Fruit fly (Drosophila melanogaster): ENCODE results near the gene Zaf1.

Zaf1 gene

DNA sequence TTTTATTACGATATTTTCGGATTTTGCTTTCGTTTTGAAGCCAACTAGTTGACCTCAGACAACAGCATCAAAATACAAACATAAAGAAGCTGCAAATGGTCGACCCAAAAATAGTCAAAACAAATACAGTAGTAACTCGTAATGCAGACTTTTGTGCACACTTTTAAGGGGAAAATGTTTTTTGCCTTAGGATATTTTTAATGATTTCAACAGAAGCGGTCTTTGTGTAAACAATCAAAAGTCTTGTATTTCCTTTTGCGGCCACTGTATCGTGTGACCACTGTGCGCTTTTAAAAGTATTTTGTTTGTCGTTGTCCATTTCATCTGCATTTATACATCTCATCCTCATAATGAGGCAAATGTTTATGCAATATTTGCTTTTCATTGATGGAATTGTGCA lies 24.0 kb upstream of the Zaf1 start (continued):
- TF ChIP-seq CG9139 (GFP tag; optimal IDR thresholded peaks at IDR 0.05) = peak; percentile 37
- TF ChIP-seq Ets21C (GFP tag; optimal IDR thresholded peaks at IDR 0.05) = peak; percentile 88
- peak; percentile 81 for TF ChIP-seq CG8119 (GFP tag; IDR thresholded peaks at IDR 0.05)
- peak; percentile 80 for TF ChIP-seq CG10669 (GFP tag; optimal IDR thresholded peaks at IDR 0.05)
- TF ChIP-seq achi (GFP tag; optimal IDR thresholded peaks at IDR 0.05) = peak; percentile 84
- peak; percentile 70 for TF ChIP-seq Ets96B (tag; optimal IDR thresholded peaks at IDR 0.05)
- peak; percentile 89 for TF ChIP-seq OdsH (GFP tag; optimal IDR thresholded peaks at IDR 0.05)
- TF ChIP-seq Eip78C (GFP tag) = peak; percentile 95
- TF ChIP-seq CG10631 (GFP tag; optimal IDR thresholded peaks at IDR 0.05) = peak; percentile 79
- peak; percentile 86 for TF ChIP-seq CG32006 (GFP tag; optimal IDR thresholded peaks at IDR 0.05)
- peak; percentile 87 for TF ChIP-seq Met (GFP tag; optimal IDR thresholded peaks at IDR 0.05)
- peak; percentile 94 for TF ChIP-seq CG31627 (GFP tag; optimal IDR thresholded peaks at IDR 0.05)
- peak; percentile 84 for TF ChIP-seq Sox14 (GFP tag; optimal IDR thresholded peaks at IDR 0.05)
- peak; percentile 51 for TF ChIP-seq dac (GFP tag; optimal IDR thresholded peaks at IDR 0.05)
- peak; percentile 73 for TF ChIP-seq vri (GFP tag; optimal IDR thresholded peaks at IDR 0.05)
- TF ChIP-seq CG1621 (tag; optimal IDR thresholded peaks at IDR 0.05) = peak; percentile 66
- TF ChIP-seq dsx (GFP tag; optimal IDR thresholded peaks at IDR 0.05; ENCODE audit: poor library complexity, severe bottlenecking) = peak; percentile 53
- peak; percentile 82 for TF ChIP-seq CG8319 (GFP tag; optimal IDR thresholded peaks at IDR 0.05)
- peak; percentile 74 for TF ChIP-seq CG4318 (GFP tag; optimal IDR thresholded peaks at IDR 0.05)
- TF ChIP-seq CG16779 (tag; optimal IDR thresholded peaks at IDR 0.05) = peak; percentile 59
- peak; percentile 93 for TF ChIP-seq Hr4 (GFP tag; optimal IDR thresholded peaks at IDR 0.05)
- TF ChIP-seq CG6276 (GFP tag; optimal IDR thresholded peaks at IDR 0.05) = peak; percentile 77
- peak; percentile 95 for TF ChIP-seq Hr39 (GFP tag; optimal IDR thresholded peaks at IDR 0.05)
- TF ChIP-seq topi (GFP tag; optimal IDR thresholded peaks at IDR 0.05) = peak; percentile 89
- peak; percentile 90 for TF ChIP-seq lz (GFP tag; optimal IDR thresholded peaks at IDR 0.05)
- TF ChIP-seq esn (GFP tag; optimal IDR thresholded peaks at IDR 0.05) = peak; percentile 88

dm6 chr3R:11648356-11649355 lies 23.2 kb upstream of the Zaf1 start:
- no peak for TF ChIP-seq Met (GFP tag; optimal IDR thresholded peaks at IDR 0.05)
- no peak for TF ChIP-seq Sox14 (GFP tag; optimal IDR thresholded peaks at IDR 0.05)
- no peak for TF ChIP-seq fd85E (GFP tag; optimal IDR thresholded peaks at IDR 0.05)
- TF ChIP-seq svp (GFP tag) = peak; percentile 12
- TF ChIP-seq CG4318 (GFP tag; optimal IDR thresholded peaks at IDR 0.05) = no peak
- TF ChIP-seq Eip93F (GFP tag; optimal IDR thresholded peaks at IDR 0.05) = peak; percentile 51
- 0 out of 3 replicates have a peak, but pooled peaks have one; percentile 29 for TF ChIP-seq CG6163 (GFP tag; IDR thresholded peaks at IDR 0.05)
- no peak for TF ChIP-seq fkh (GFP tag; optimal IDR thresholded peaks at IDR 0.05)
- TF ChIP-seq CG1621 (tag; optimal IDR thresholded peaks at IDR 0.05) = no peak
- TF ChIP-seq Hr39 (GFP tag; optimal IDR thresholded peaks at IDR 0.05) = no peak
- TF ChIP-seq CG6808 (GFP tag; optimal IDR thresholded peaks at IDR 0.05) = no peak
- TF ChIP-seq CG34406 (GFP tag; optimal IDR thresholded peaks at IDR 0.05) = no peak
- TF ChIP-seq eg (GFP tag; IDR thresholded peaks at IDR 0.05) = 0 out of 3 replicates have a peak, but pooled peaks have one; percentile 32
- peak; percentile 4 for TF ChIP-seq Eip78C (GFP tag)
- TF ChIP-seq Ets21C (GFP tag; optimal IDR thresholded peaks at IDR 0.05) = no peak
- no peak for TF ChIP-seq OdsH (GFP tag; optimal IDR thresholded peaks at IDR 0.05)
- no peak for TF ChIP-seq cyc (GFP tag; optimal IDR thresholded peaks at IDR 0.05)
- TF ChIP-seq CG8319 (GFP tag; optimal IDR thresholded peaks at IDR 0.05) = no peak
- TF ChIP-seq achi (GFP tag; optimal IDR thresholded peaks at IDR 0.05) = no peak
- TF ChIP-seq spab (GFP tag; optimal IDR thresholded peaks at IDR 0.05) = no peak
- TF ChIP-seq Hr4 (GFP tag; optimal IDR thresholded peaks at IDR 0.05) = no peak
- no peak for TF ChIP-seq CG8632 (GFP tag; optimal IDR thresholded peaks at IDR 0.05)
- no peak for TF ChIP-seq CG7368 (GFP tag; optimal IDR thresholded peaks at IDR 0.05)
